Worm (Caenorhabditis elegans) whole organism, L4 larva: Measurements from ENCODE around the gene cul-4.

Source experiments
- fkh-10 ChIP-seq: fragments of 150-350 bp; optimal IDR thresholded peaks from 2 replicates; lab custom pipeline; 2014; ENCODE audit warnings: missing biosample characterization, missing genetic modification reagents, missing genetic modification characterization
- lin-39 ChIP-seq: fragments of 150-350 bp; optimal IDR thresholded peaks from 2 replicates; lab custom pipeline; 2014; ENCODE audit warnings: missing biosample characterization, missing genetic modification reagents, missing genetic modification characterization
- nhr-10 ChIP-seq: fragments of 150-350 bp; optimal IDR thresholded peaks from 2 replicates; lab custom pipeline; 2014; ENCODE audit warnings: missing biosample characterization, missing genetic modification characterization
- nhr-11 ChIP-seq: fragments of 150-350 bp; optimal IDR thresholded peaks from 2 replicates; lab custom pipeline; 2014; ENCODE audit warnings: missing biosample characterization, missing genetic modification characterization
- nhr-237 ChIP-seq: sonication (generic microtip); optimal IDR thresholded peaks from 2 replicates; lab custom pipeline; 2017; ENCODE audit warnings: missing biosample characterization, missing genetic modification characterization
- nhr-77 ChIP-seq: fragments of 150-350 bp; optimal IDR thresholded peaks from 2 replicates; lab custom pipeline; 2014; ENCODE audit warnings: missing biosample characterization, missing genetic modification characterization
- skn-1 ChIP-seq: fragments of 150-350 bp; optimal IDR thresholded peaks from 2 replicates; lab custom pipeline; 2014; ENCODE audit warnings: missing biosample characterization, missing genetic modification characterization
- unc-130 ChIP-seq: sonication (generic microtip); optimal IDR thresholded peaks from 2 replicates; lab custom pipeline; 2016; ENCODE audit warnings: missing genetic modification reagents, missing genetic modification characterization, missing compliant biosample characterization

DNA sequence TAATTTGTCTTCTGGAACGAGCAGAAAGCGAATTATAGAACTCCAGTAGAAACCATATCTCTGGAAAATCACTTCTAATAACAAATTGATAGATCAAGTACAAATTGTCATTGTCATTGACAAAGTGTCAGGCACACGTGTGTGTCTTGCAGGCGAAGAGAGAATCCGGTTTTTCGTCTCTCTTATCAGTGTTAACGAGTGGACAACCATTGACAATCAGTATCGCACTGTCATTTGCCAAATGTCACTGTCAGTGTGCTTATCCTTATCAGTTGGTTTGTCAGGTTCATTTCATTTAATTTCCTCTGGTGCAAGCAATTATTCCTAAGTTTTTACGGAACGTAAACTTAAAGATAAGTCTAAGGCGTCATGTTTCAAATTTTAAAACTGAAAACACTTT is 28.4 kb upstream of the cul-4 start:
- no peak for TF ChIP-seq skn-1
- TF ChIP-seq nhr-10 (tag; lab: Kevin White, UChicago), result no peak
- no peak for TF ChIP-seq nhr-11 (tag; lab: Kevin White, UChicago)
- no peak for TF ChIP-seq unc-130
- no peak for TF ChIP-seq fkh-10
- TF ChIP-seq lin-39 (tag; lab: Kevin White, UChicago), result no peak
- TF ChIP-seq nhr-77 (tag; lab: Kevin White, UChicago), result no peak
- no peak for TF ChIP-seq nhr-237 (tag; lab: Kevin White, UChicago)
